Worm (Caenorhabditis elegans) whole organism, L4 larva: ENCODE results near the gene C18E9.5.

Experiments
- F26F4.8 ChIP-seq: fragments of 200-800 bp; sonication (Bioruptor generic); conservative IDR thresholded peaks from 2 replicates; pipeline ENCODE4 v1.3.6; 2022; ENCODE audit warnings: missing genetic modification characterization, missing compliant biosample characterization
- F37D6.2 ChIP-seq: sonication (generic microtip); optimal IDR thresholded peaks from 2 replicates; lab custom pipeline; 2016; ENCODE audit warnings: mild to moderate bottlenecking, missing genetic modification characterization, missing compliant biosample characterization
- Y5F2A.4 ChIP-seq: fragments of 200-800 bp; sonication (Bioruptor generic); optimal IDR thresholded peaks from 2 replicates; lab custom pipeline; 2018; ENCODE audit warnings: mild to moderate bottlenecking, missing genetic modification characterization, missing compliant biosample characterization
- Y75B8A.6 ChIP-seq: fragments of 200-800 bp; sonication (Bioruptor generic); IDR thresholded peaks from 2 replicates; pipeline ENCODE4 v1.3.6; 2022; ENCODE audit warnings: missing genetic modification reagents, missing genetic modification characterization, missing compliant biosample characterization
- ZK337.2 ChIP-seq: fragments of 200-800 bp; sonication (Bioruptor generic); IDR thresholded peaks from 2 replicates; pipeline ENCODE4 v1.3.6; 2022; ENCODE audit warnings: missing genetic modification reagents, missing genetic modification characterization, missing compliant biosample characterization
- ZK546.5 ChIP-seq, 2 experiments: sonication (generic microtip); optimal IDR thresholded peaks; 2 replicates each; lab custom pipeline; 2017; ENCODE audit warnings: missing biosample characterization in 2 of 2, missing genetic modification characterization in 2 of 2
- aha-1 ChIP-seq: fragments of 150-350 bp; peaks from one replicate; lab custom pipeline; 2014; ENCODE audit warnings: missing biosample characterization, missing genetic modification characterization
- attf-4 ChIP-seq: sonication (generic microtip); optimal IDR thresholded peaks from 3 replicates; lab custom pipeline; 2017; ENCODE audit warnings: missing biosample characterization, missing genetic modification characterization
- ceh-20 ChIP-seq: fragments of 200-800 bp; sonication (Bioruptor generic); IDR thresholded peaks from 2 replicates; pipeline ENCODE4 v1.3.6; 2022; ENCODE audit warnings: missing genetic modification reagents, missing genetic modification characterization, missing compliant biosample characterization
- ceh-82 ChIP-seq: sonication (generic microtip); optimal IDR thresholded peaks from 2 replicates; lab custom pipeline; 2017; ENCODE audit warnings: missing biosample characterization, missing genetic modification characterization
- ctbp-1 ChIP-seq: fragments of 200-800 bp; sonication (Bioruptor generic); IDR thresholded peaks from 2 replicates; pipeline ENCODE4 v1.3.6; 2022; ENCODE audit warnings: missing genetic modification reagents, missing genetic modification characterization, missing compliant biosample characterization
- daf-16 ChIP-seq, 3 experiments: sonication (generic microtip); optimal IDR thresholded peaks; 2 replicates each; lab custom pipeline; 2016 to 2017; ENCODE audit warnings: missing genetic modification characterization in 3 of 3, missing genetic modification reagents in 3 of 3, mild to moderate bottlenecking in 2 of 3, missing compliant biosample characterization in 2 of 3, missing biosample characterization in 1 of 3, moderate library complexity in 1 of 3
- daf-8 ChIP-seq: fragments of 200-800 bp; sonication (Bioruptor generic); IDR thresholded peaks from 2 replicates; pipeline ENCODE4 v1.3.6; 2022; ENCODE audit warnings: missing genetic modification characterization, missing compliant biosample characterization
- dpl-1 ChIP-seq: fragments of 150-350 bp; optimal IDR thresholded peaks from 2 replicates; lab custom pipeline; 2014; ENCODE audit warnings: missing biosample characterization, missing genetic modification reagents, missing genetic modification characterization
- fkh-10 ChIP-seq: fragments of 150-350 bp; optimal IDR thresholded peaks from 2 replicates; lab custom pipeline; 2014; ENCODE audit warnings: missing biosample characterization, missing genetic modification reagents, missing genetic modification characterization
- hif-1 ChIP-seq, 2 experiments: sonication (generic microtip); optimal IDR thresholded peaks; 2 replicates each; lab custom pipeline; 2016 to 2017; ENCODE audit warnings: missing compliant biosample characterization in 2 of 2, missing genetic modification characterization in 2 of 2, missing genetic modification reagents in 2 of 2, missing genotype in 2 of 2, mild to moderate bottlenecking in 1 of 2
- lin-1 ChIP-seq: fragments of 200-800 bp; sonication (Bioruptor generic); IDR thresholded peaks from 2 replicates; pipeline ENCODE4 v1.3.6; 2022; ENCODE audit warnings: missing genetic modification reagents, missing genetic modification characterization, missing compliant biosample characterization
- lin-13 ChIP-seq: fragments of 150-350 bp; optimal IDR thresholded peaks from 2 replicates; lab custom pipeline; 2014; ENCODE audit warnings: missing biosample characterization, missing genetic modification reagents, missing genetic modification characterization
- lin-38 ChIP-seq: fragments of 200-800 bp; sonication (Bioruptor generic); IDR thresholded peaks from 2 replicates; pipeline ENCODE4 v1.3.6; 2022; ENCODE audit warnings: missing genetic modification reagents, missing genetic modification characterization, missing compliant biosample characterization
- mdl-1 ChIP-seq, 2 experiments: fragments of 150-350 bp in 1 of 2; sonication (generic microtip) in 1 of 2; optimal IDR thresholded peaks; 2 replicates each; lab custom pipeline; 2014 to 2017; ENCODE audit warnings: missing biosample characterization in 2 of 2, missing genetic modification characterization in 2 of 2
- mdt-29 ChIP-seq: fragments of 200-800 bp; sonication (Bioruptor generic); IDR thresholded peaks from 2 replicates; pipeline ENCODE4 v1.3.6; 2022; ENCODE audit warnings: missing genetic modification reagents, missing genetic modification characterization, missing compliant biosample characterization
- nhr-25 ChIP-seq: sonication (generic microtip); optimal IDR thresholded peaks from 2 replicates; lab custom pipeline; 2017; ENCODE audit warnings: missing genetic modification characterization, mild to moderate bottlenecking, missing compliant biosample characterization, antibody characterized with exemption, moderate library complexity, borderline replicate concordance; ENCODE audit not compliant: insufficient read depth
- pha-4 ChIP-seq, 2 experiments: fragments of 150-350 bp in 1 of 2; fragments of 200-800 bp in 1 of 2; sonication (Bioruptor generic) in 1 of 2; IDR thresholded peaks in 1 of 2; optimal IDR thresholded peaks in 1 of 2; 2 replicates each; pipeline versions ENCODE4 v1.3.6 to Lab custom; 2014 to 2022; ENCODE audit warnings: missing genetic modification characterization in 2 of 2, missing genetic modification reagents in 2 of 2, missing biosample characterization in 1 of 2, missing compliant biosample characterization in 1 of 2
- set-16 ChIP-seq: fragments of 200-800 bp; sonication (Bioruptor generic); IDR thresholded peaks from 2 replicates; pipeline ENCODE4 v1.3.6; 2022; ENCODE audit warnings: missing genetic modification reagents, missing genetic modification characterization, missing compliant biosample characterization
- spr-1 ChIP-seq: sonication (generic microtip); optimal IDR thresholded peaks from 2 replicates; lab custom pipeline; 2016; ENCODE audit warnings: mild to moderate bottlenecking, missing genetic modification characterization, missing compliant biosample characterization
- unc-130 ChIP-seq: sonication (generic microtip); optimal IDR thresholded peaks from 2 replicates; lab custom pipeline; 2016; ENCODE audit warnings: missing genetic modification reagents, missing genetic modification characterization, missing compliant biosample characterization
- unc-62 ChIP-seq, 3 experiments: fragments of 150-350 bp in 1 of 3; sonication (generic microtip); optimal IDR thresholded peaks in 2 of 3; peaks in 1 of 3; 1 replicate in 1 of 3; 2 replicates in 2 of 3; lab custom pipeline; 2014 to 2017; ENCODE audit warnings: missing biosample characterization in 3 of 3, missing genetic modification characterization in 3 of 3, missing genetic modification reagents in 3 of 3, missing genotype in 1 of 3
- vab-7 ChIP-seq: fragments of 200-800 bp; sonication (Bioruptor generic); IDR thresholded peaks from 2 replicates; pipeline ENCODE4 v1.3.6; 2022; ENCODE audit warnings: missing genetic modification reagents, missing genetic modification characterization, missing compliant biosample characterization

The C18E9.5 gene

DNA sequence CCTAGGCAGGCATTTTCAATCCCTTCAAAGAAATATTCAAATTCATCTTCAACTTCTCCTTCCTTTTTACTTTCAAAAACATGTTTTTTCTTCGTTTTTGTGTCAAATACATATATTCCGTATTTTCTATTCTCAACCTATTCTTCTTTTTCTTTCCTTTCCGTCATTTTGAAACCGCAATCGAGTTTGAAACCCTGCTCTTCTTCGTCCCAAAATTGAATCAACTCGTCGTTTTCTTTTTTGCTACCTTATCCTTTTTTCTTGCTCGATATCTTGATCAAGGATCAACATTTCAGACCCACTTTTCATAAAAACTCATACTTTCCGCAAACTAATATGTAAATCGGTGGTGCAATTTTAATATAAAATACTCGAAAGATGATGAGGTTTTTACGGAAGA lies 24.6 kb upstream of the C18E9.5 start:
- TF ChIP-seq attf-4 (tag; lab: Kevin White, UChicago) (no peak), daf-8 (GFP tag; lab: Robert Waterston, UW) (no peak), set-16 (GFP tag; lab: Robert Waterston, UW) (no peak), fkh-10 (GFP tag; lab: Kevin White, UChicago) (peak; percentile 18)

- TF ChIP-seq hif-1 (tag; optimal IDR thresholded peaks at IDR 0.05; lab: Kevin White, UChicago) (no peak), unc-62 (GFP tag; optimal IDR thresholded peaks at IDR 0.05 in 1 of 2; lab: Kevin White, UChicago) (peak in 1 of 2 experiments; percentile 25), unc-62 (tag; optimal IDR thresholded peaks at IDR 0.05; lab: Kevin White, UChicago) (no peak), aha-1 (tag; lab: Kevin White, UChicago) (peak; percentile 98), F26F4.8 (no peak), ctbp-1 (GFP tag; lab: Robert Waterston, UW) (no peak)
Measured at ce11 chrII:8947391-8947790, 22.4 kb upstream of the C18E9.5 start, which contains the start of gene cutl-15. cutl-15 (minus strand) TSS chrII:8947688.

ce11 chrII:8948640-8949039 lies 21.1 kb upstream of the C18E9.5 start:
- TF ChIP-seq lin-13 (GFP tag; lab: Kevin White, UChicago) (no peak), daf-16 (GFP tag; optimal IDR thresholded peaks at IDR 0.05; lab: Kevin White, UChicago) (no peak), daf-16 (tag; optimal IDR thresholded peaks at IDR 0.05; lab: Kevin White, UChicago) (no peak), dpl-1 (GFP tag; lab: Kevin White, UChicago) (no peak), ceh-20 (GFP tag; lab: Robert Waterston, UW) (no peak), Y75B8A.6 (GFP tag; lab: Robert Waterston, UW) (no peak), vab-7 (GFP tag; lab: Robert Waterston, UW) (no peak), mdt-29 (GFP tag; lab: Robert Waterston, UW) (no peak), pha-4 (GFP tag; IDR thresholded peaks at IDR 0.05; lab: Robert Waterston, UW) (no peak), pha-4 (tag; optimal IDR thresholded peaks at IDR 0.05; lab: Kevin White, UChicago) (no peak), ZK337.2 (GFP tag; lab: Robert Waterston, UW) (no peak), mdl-1 (tag; optimal IDR thresholded peaks at IDR 0.05; lab: Kevin White, UChicago) (no peak), Y5F2A.4 (GFP tag; lab: Kevin White, UChicago) (no peak), nhr-25 (tag; lab: Kevin White, UChicago) (no peak), lin-38 (GFP tag; lab: Robert Waterston, UW) (no peak)

DNA sequence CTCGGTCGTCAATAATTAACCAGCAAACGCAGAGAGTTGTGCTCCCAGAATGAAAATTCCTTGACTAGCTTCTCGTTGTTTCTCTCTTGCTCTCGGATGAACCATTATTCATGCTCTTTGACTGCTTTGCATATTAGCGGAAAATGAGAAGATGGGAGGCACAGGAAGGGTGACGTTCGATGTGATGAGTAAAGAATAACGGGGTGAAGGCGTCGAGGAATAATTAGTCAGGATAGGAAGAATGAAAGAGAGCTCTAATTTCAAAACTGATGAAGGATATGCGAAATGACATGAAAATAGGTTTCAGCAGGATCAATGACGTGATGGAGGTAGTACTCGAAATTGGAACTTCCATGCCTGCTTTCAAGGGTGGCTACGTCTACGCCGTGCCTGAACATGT lies 18.5 kb upstream of the C18E9.5 start:
- TF ChIP-seq ZK546.5 (tag; optimal IDR thresholded peaks at IDR 0.05; lab: Kevin White, UChicago) = no peak
- no peak for TF ChIP-seq lin-38 (GFP tag; lab: Robert Waterston, UW)
- TF ChIP-seq unc-130 (GFP tag; lab: Kevin White, UChicago) = no peak
- peak in 1 of 2 experiments; percentile 97 for TF ChIP-seq unc-62 (GFP tag; optimal IDR thresholded peaks at IDR 0.05 in 1 of 2; lab: Kevin White, UChicago)
- TF ChIP-seq unc-62 (tag; optimal IDR thresholded peaks at IDR 0.05; lab: Kevin White, UChicago) = no peak
- TF ChIP-seq, all 104 proteins: peak for 1

DNA sequence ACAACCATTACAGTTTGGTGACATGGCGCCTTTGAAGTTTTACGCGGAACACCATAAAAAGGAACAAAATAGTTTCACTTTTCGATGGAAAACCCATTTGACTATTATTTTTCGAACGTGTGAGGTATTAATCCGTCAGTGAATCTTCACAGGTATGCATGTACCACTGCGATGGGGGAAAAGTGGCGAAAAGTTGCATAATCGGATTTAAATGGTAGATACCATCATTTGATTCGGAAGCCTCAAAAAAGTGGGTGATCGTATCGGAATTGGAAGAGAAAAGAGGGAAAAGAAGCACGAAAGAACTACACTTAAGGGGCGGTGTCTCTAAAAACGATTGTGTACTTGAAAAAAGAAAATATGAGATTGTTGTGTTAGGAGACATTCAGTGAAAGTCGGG lies 16.1 kb upstream of the C18E9.5 start:
- TF ChIP-seq spr-1 (tag; lab: Kevin White, UChicago) (no peak), F37D6.2 (tag; lab: Kevin White, UChicago) (no peak)
- TF ChIP-seq, all 104 proteins: peak for 0

ce11 chrII:8956896-8957295 lies 12.9 kb upstream of the C18E9.5 start:
- TF ChIP-seq ceh-82 (tag; lab: Kevin White, UChicago) (no peak), ZK337.2 (GFP tag; lab: Robert Waterston, UW) (no peak), lin-1 (GFP tag; lab: Robert Waterston, UW) (no peak), ceh-20 (GFP tag; lab: Robert Waterston, UW) (no peak)
